Worm (Caenorhabditis elegans): ENCODE data around the gene mrpl-20.

Gene mrpl-20

DNA sequence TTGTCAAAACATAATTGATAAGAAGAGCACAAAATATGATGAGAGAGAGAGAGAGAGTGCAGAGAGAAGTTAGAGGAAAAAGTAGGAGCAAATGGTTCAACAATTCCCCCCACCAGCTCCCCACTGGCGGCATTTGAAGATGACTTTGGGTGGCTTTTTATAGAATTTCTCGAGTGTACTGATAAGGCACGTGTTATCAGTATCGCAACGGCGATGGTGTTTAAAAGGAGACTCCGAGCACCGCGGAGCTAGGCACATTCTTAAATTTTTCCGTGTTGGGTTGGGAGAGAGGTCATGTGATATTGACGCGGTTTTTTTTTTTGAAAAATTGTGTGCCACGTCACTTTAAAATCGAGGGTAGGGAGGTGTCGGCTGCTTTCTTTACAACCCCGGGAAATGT is 39.5 kb upstream of the mrpl-20 start (continued):
- no peak for TF ChIP-seq nhr-111 (GFP tag; optimal IDR thresholded peaks at IDR 0.05)
- no peak for TF ChIP-seq F26F4.8 (GFP tag; conservative IDR thresholded peaks at IDR 0.05)
- TF ChIP-seq fkh-10 (GFP tag; optimal IDR thresholded peaks at IDR 0.05), result no peak
- TF ChIP-seq mep-1 (tag; optimal IDR thresholded peaks at IDR 0.05), result peak; percentile 55
- TF ChIP-seq pqm-1 (tag; optimal IDR thresholded peaks at IDR 0.05), result peak; percentile 61
- no peak for TF ChIP-seq hmg-1.1 (GFP tag; IDR thresholded peaks at IDR 0.05)
- TF ChIP-seq nhr-10 (tag; optimal IDR thresholded peaks at IDR 0.05), result peak; percentile 84
- TF ChIP-seq F49E8.2 (tag; optimal IDR thresholded peaks at IDR 0.05; ENCODE audit: borderline replicate concordance), result no peak
- no peak for TF ChIP-seq egl-43 (GFP tag; IDR thresholded peaks at IDR 0.05)
- peak; percentile 67 for TF ChIP-seq ama-1 (optimal IDR thresholded peaks at IDR 0.05)
- 0 out of 2 replicates have a peak, but pooled peaks have one; percentile 4 for TF ChIP-seq set-16 (GFP tag; IDR thresholded peaks at IDR 0.05)
- no peak for TF ChIP-seq ceh-32 (tag; optimal IDR thresholded peaks at IDR 0.05; ENCODE audit: poor library complexity)
- peak in 1 of 2 experiments; percentile 84 for TF ChIP-seq daf-16 (GFP tag; optimal IDR thresholded peaks at IDR 0.05)
- TF ChIP-seq daf-16 (tag; optimal IDR thresholded peaks at IDR 0.05), result peak; percentile 85
- TF ChIP-seq spr-1 (tag; optimal IDR thresholded peaks at IDR 0.05), result no peak
- TF ChIP-seq ceh-28 (tag; optimal IDR thresholded peaks at IDR 0.05), result no peak
- TF ChIP-seq T26A8.4 (GFP tag; IDR thresholded peaks at IDR 0.05), result no peak
- TF ChIP-seq F44E2.7 (GFP tag; IDR thresholded peaks at IDR 0.05), result no peak
- TF ChIP-seq mxl-3 (GFP tag; optimal IDR thresholded peaks at IDR 0.05), result peak; percentile 43
- no peak for TF ChIP-seq F10B5.3 (tag; optimal IDR thresholded peaks at IDR 0.05)
- no peak for TF ChIP-seq ztf-11 (tag; optimal IDR thresholded peaks at IDR 0.05)
- peak; percentile 28 for TF ChIP-seq fos-1 (tag; optimal IDR thresholded peaks at IDR 0.05)

DNA sequence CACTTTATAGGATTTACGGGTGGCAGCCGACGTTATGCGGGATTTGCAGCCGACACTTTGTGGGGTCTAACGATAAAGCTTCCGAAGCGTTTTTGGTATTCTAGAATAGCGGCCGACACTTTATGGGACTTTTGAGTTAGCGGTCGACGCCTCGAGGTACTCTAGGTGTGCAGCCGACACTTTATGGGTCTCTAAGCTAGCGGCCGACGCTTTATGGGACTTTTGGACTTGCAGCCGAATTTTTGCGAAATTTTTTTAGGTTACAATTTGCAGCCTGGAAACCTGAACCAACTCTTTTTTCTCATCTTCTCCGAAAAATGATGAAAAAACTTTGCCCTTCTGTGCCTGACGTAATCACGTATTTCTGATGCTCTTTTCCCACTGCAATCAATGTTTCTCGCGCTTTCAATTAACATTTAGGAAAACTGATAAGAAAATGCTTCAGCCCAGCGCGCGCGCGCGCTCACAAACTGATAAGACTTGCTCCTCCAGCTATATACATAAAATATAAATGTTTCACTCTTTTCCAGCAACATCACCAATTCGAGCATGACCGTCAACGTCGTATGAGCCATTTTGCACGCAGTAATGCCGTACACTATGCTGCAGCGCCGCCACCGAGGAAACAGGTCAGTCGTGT is 38.8 kb upstream of the mrpl-20 start:
- TF ChIP-seq ama-1 (optimal IDR thresholded peaks at IDR 0.05), result no peak
- no peak for TF ChIP-seq daf-16 (GFP tag; optimal IDR thresholded peaks at IDR 0.05)
- TF ChIP-seq daf-16 (tag; optimal IDR thresholded peaks at IDR 0.05), result peak; percentile 77
- no peak for TF ChIP-seq ztf-7 (tag; optimal IDR thresholded peaks at IDR 0.05)
- peak; percentile 67 for TF ChIP-seq dve-1 (tag; optimal IDR thresholded peaks at IDR 0.05; ENCODE audit: insufficient read depth)
- peak; percentile 95 for TF ChIP-seq dmd-6 (GFP tag; IDR thresholded peaks at IDR 0.05)
- TF ChIP-seq aha-1 (tag), result peak; percentile 91
- peak; percentile 59; the same call in 1 of the 2 replicates for TF ChIP-seq php-3 (GFP tag; IDR thresholded peaks at IDR 0.05)
- peak; percentile 69 for TF ChIP-seq hlh-30 (tag; optimal IDR thresholded peaks at IDR 0.05; ENCODE audit: insufficient read depth)
- no peak for TF ChIP-seq rbr-2 (tag; optimal IDR thresholded peaks at IDR 0.05)
- peak; percentile 87 for TF ChIP-seq pqm-1 (tag; optimal IDR thresholded peaks at IDR 0.05)
- no peak for TF ChIP-seq ZK337.2 (GFP tag; IDR thresholded peaks at IDR 0.05)
- 0 out of 2 replicates have a peak, but pooled peaks have one; percentile 20 for TF ChIP-seq madf-9 (GFP tag; conservative IDR thresholded peaks at IDR 0.05)
- TF ChIP-seq nhr-77 (tag; optimal IDR thresholded peaks at IDR 0.05), result peak; percentile 40
- TF ChIP-seq Y48G9A.11 (GFP tag; IDR thresholded peaks at IDR 0.05), result no peak
- TF ChIP-seq tra-1 (GFP tag; IDR thresholded peaks at IDR 0.05), result peak; percentile 66; the same call in 1 of the 2 replicates
- no peak for TF ChIP-seq madf-5 (GFP tag; IDR thresholded peaks at IDR 0.05)
- TF ChIP-seq mdt-29 (GFP tag; IDR thresholded peaks at IDR 0.05), result no peak
- TF ChIP-seq lsy-2 (tag; optimal IDR thresholded peaks at IDR 0.05), result peak in 1 of 2 experiments; percentile 15
- TF ChIP-seq mxl-2 (GFP tag; conservative IDR thresholded peaks at IDR 0.05), result 0 out of 2 replicates have a peak, but pooled peaks have one; percentile 13
- peak in 1 of 2 experiments; percentile 27 for TF ChIP-seq hif-1 (tag; optimal IDR thresholded peaks at IDR 0.05)
- TF ChIP-seq nhr-237 (tag; optimal IDR thresholded peaks at IDR 0.05), result no peak
- peak; percentile 81 for TF ChIP-seq hlh-11 (tag; optimal IDR thresholded peaks at IDR 0.05)
- TF ChIP-seq nhr-28 (tag; optimal IDR thresholded peaks at IDR 0.05), result peak; percentile 74
- no peak for TF ChIP-seq nhr-42 (GFP tag; IDR thresholded peaks at IDR 0.05)
- peak; percentile 53 for TF ChIP-seq mes-2 (tag; optimal IDR thresholded peaks at IDR 0.05; ENCODE audit: poor library complexity, severe bottlenecking)
- peak; percentile 45; the same call in 1 of the 2 replicates for TF ChIP-seq lin-1 (GFP tag; IDR thresholded peaks at IDR 0.05)
- peak in 1 of 2 experiments; percentile 15 for TF ChIP-seq mdl-1 (tag; optimal IDR thresholded peaks at IDR 0.05)
- no peak for TF ChIP-seq ctbp-1 (GFP tag; IDR thresholded peaks at IDR 0.05)
